Worm (Caenorhabditis elegans) whole organism, young adult: ENCODE data around the gene rho-1.
"Not testable (repeated sequence)": the region's sequence is repeated elsewhere in the genome, so short reads cannot be mapped to it uniquely, and the experiment has no call there.

ENCODE experiments used
- B0019.2 ChIP-seq: fragments of 200-800 bp; sonication (Bioruptor generic); conservative IDR thresholded peaks from 2 replicates; pipeline ENCODE4 v1.3.6; 2022; ENCODE audit warnings: missing genetic modification reagents, missing genetic modification characterization, missing compliant biosample characterization
- B0261.1 ChIP-seq: sonication (generic microtip); optimal IDR thresholded peaks from 2 replicates; lab custom pipeline; 2016; ENCODE audit warnings: mild to moderate bottlenecking, missing genetic modification characterization, moderate library complexity, missing compliant biosample characterization
- B0336.3 ChIP-seq: fragments of 200-800 bp; sonication (Bioruptor generic); IDR thresholded peaks from 2 replicates; pipeline ENCODE4 v1.3.6; 2022; ENCODE audit warnings: missing genetic modification characterization, missing compliant biosample characterization
- C06A6.2 ChIP-seq: fragments of 200-800 bp; sonication (Bioruptor generic); conservative IDR thresholded peaks from 2 replicates; pipeline ENCODE4 v1.3.6; 2022; ENCODE audit warnings: missing genetic modification characterization, missing compliant biosample characterization
- C17E4.6 ChIP-seq: fragments of 200-800 bp; sonication (Bioruptor generic); IDR thresholded peaks from 2 replicates; pipeline ENCODE4 v1.3.6; 2022; ENCODE audit warnings: missing genetic modification reagents, missing genetic modification characterization, missing compliant biosample characterization
- D2030.7 ChIP-seq: fragments of 200-800 bp; sonication (Bioruptor generic); IDR thresholded peaks from 2 replicates; pipeline ENCODE4 v1.3.6; 2022; ENCODE audit warnings: missing genetic modification reagents, missing genetic modification characterization, missing compliant biosample characterization
- F10E7.11 ChIP-seq: sonication (generic microtip); optimal IDR thresholded peaks from 2 replicates; lab custom pipeline; 2017; ENCODE audit warnings: mild to moderate bottlenecking, missing genetic modification characterization, moderate library complexity, missing compliant biosample characterization
- F22D6.2 ChIP-seq: sonication (generic microtip); optimal IDR thresholded peaks from 2 replicates; lab custom pipeline; 2016; ENCODE audit warnings: mild to moderate bottlenecking, missing genetic modification characterization, missing compliant biosample characterization
- F23B12.7 ChIP-seq: sonication (generic microtip); optimal IDR thresholded peaks from 2 replicates; lab custom pipeline; 2017; ENCODE audit warnings: missing genetic modification characterization, mild to moderate bottlenecking, missing compliant biosample characterization, antibody characterized with exemption, moderate library complexity; ENCODE audit not compliant: insufficient read depth
- F49E8.2 ChIP-seq: sonication (generic microtip); optimal IDR thresholded peaks from 3 replicates; lab custom pipeline; 2017; ENCODE audit warnings: missing genetic modification characterization, mild to moderate bottlenecking, missing compliant biosample characterization, antibody characterized with exemption, moderate library complexity; ENCODE audit not compliant: insufficient read depth
- F57A8.1 ChIP-seq: fragments of 200-800 bp; sonication (Bioruptor generic); optimal IDR thresholded peaks from 2 replicates; lab custom pipeline; 2018; ENCODE audit warnings: mild to moderate bottlenecking, missing genetic modification characterization, moderate library complexity, missing compliant biosample characterization
- K11D2.4 ChIP-seq: fragments of 200-800 bp; sonication (Bioruptor generic); IDR thresholded peaks from 2 replicates; pipeline ENCODE4 v1.3.6; 2022; ENCODE audit warnings: missing genetic modification reagents, missing genetic modification characterization, missing compliant biosample characterization
- T26A5.8 ChIP-seq: sonication (generic microtip); optimal IDR thresholded peaks from 2 replicates; lab custom pipeline; 2016; ENCODE audit warnings: missing genetic modification characterization, missing compliant biosample characterization
- Y67H2A.10 ChIP-seq: fragments of 200-800 bp; sonication (Bioruptor generic); conservative IDR thresholded peaks from 2 replicates; pipeline ENCODE4 v1.3.6; 2022; ENCODE audit warnings: missing genetic modification reagents, missing genetic modification characterization, missing compliant biosample characterization
- Y79H2A.3 ChIP-seq: fragments of 200-800 bp; sonication (Bioruptor generic); conservative IDR thresholded peaks from 2 replicates; pipeline ENCODE4 v1.3.6; 2022; ENCODE audit warnings: missing genetic modification reagents, missing genetic modification characterization, missing compliant biosample characterization
- ZK185.1 ChIP-seq: sonication (generic microtip); optimal IDR thresholded peaks from 2 replicates; lab custom pipeline; 2016; ENCODE audit warnings: mild to moderate bottlenecking, missing genetic modification characterization, missing compliant biosample characterization; ENCODE audit not compliant: poor library complexity, severe bottlenecking
- akir-1 ChIP-seq: fragments of 200-800 bp; sonication (Bioruptor generic); optimal IDR thresholded peaks from 2 replicates; lab custom pipeline; 2018; ENCODE audit warnings: mild to moderate bottlenecking, missing genetic modification characterization, moderate library complexity, missing compliant biosample characterization
- attf-5 ChIP-seq: fragments of 200-800 bp; sonication (Bioruptor generic); optimal IDR thresholded peaks from 2 replicates; lab custom pipeline; 2018; ENCODE audit warnings: mild to moderate bottlenecking, missing genetic modification characterization, missing compliant biosample characterization
- attf-6 ChIP-seq: fragments of 200-800 bp; sonication (Bioruptor generic); IDR thresholded peaks from 2 replicates; pipeline ENCODE4 v1.3.6; 2022; ENCODE audit warnings: missing genetic modification reagents, missing genetic modification characterization, missing compliant biosample characterization
- bed-1 ChIP-seq: fragments of 200-800 bp; sonication (Bioruptor generic); IDR thresholded peaks from 2 replicates; pipeline ENCODE4 v1.3.6; 2022; ENCODE audit warnings: missing genetic modification reagents, missing genetic modification characterization, missing compliant biosample characterization
- bed-2 ChIP-seq: fragments of 200-800 bp; sonication (Bioruptor generic); IDR thresholded peaks from 2 replicates; pipeline ENCODE4 v1.3.6; 2022; ENCODE audit warnings: missing genetic modification reagents, missing genetic modification characterization, missing compliant biosample characterization
- cebp-1 ChIP-seq, 2 experiments: fragments of 200-800 bp in 1 of 2; sonication (Bioruptor generic) in 1 of 2; sonication (generic microtip) in 1 of 2; IDR thresholded peaks in 1 of 2; optimal IDR thresholded peaks in 1 of 2; 2 replicates each; pipeline versions ENCODE4 v1.3.6 to Lab custom; 2017 to 2022; ENCODE audit warnings: missing compliant biosample characterization in 2 of 2, missing genetic modification characterization in 2 of 2, mild to moderate bottlenecking in 1 of 2, missing genetic modification reagents in 1 of 2, moderate library complexity in 1 of 2
- ceh-58 ChIP-seq: fragments of 200-800 bp; sonication (Bioruptor generic); IDR thresholded peaks from 2 replicates; pipeline ENCODE4 v1.3.6; 2022; ENCODE audit warnings: missing genetic modification characterization, missing compliant biosample characterization
- ceh-79 ChIP-seq: sonication (generic microtip); optimal IDR thresholded peaks from 2 replicates; lab custom pipeline; 2017; ENCODE audit warnings: mild to moderate bottlenecking, missing genetic modification characterization, missing compliant biosample characterization
- dpl-1 ChIP-seq: fragments of 150-350 bp; optimal IDR thresholded peaks from 2 replicates; lab custom pipeline; 2014; ENCODE audit warnings: missing biosample characterization, missing genetic modification reagents, missing genetic modification characterization
- egl-44 ChIP-seq: fragments of 200-800 bp; sonication (Bioruptor generic); IDR thresholded peaks from 2 replicates; pipeline ENCODE4 v1.3.6; 2022; ENCODE audit warnings: missing genetic modification reagents, missing genetic modification characterization, missing compliant biosample characterization
- ekl-4 ChIP-seq: fragments of 200-800 bp; sonication (Bioruptor generic); IDR thresholded peaks from 2 replicates; pipeline ENCODE4 v1.3.6; 2022; ENCODE audit warnings: missing genetic modification reagents, missing genetic modification characterization, missing compliant biosample characterization
- him-1 ChIP-seq: sonication (generic microtip); optimal IDR thresholded peaks from 2 replicates; lab custom pipeline; 2016; ENCODE audit warnings: missing genotype, missing genetic modification reagents, missing genetic modification characterization, missing compliant biosample characterization
- hmg-1.2 ChIP-seq: fragments of 200-800 bp; sonication (Bioruptor generic); IDR thresholded peaks from 2 replicates; pipeline ENCODE4 v1.3.6; 2022; ENCODE audit warnings: missing genetic modification reagents, missing genetic modification characterization, missing compliant biosample characterization
- lag-1 ChIP-seq: fragments of 200-800 bp; sonication (Bioruptor generic); IDR thresholded peaks from 2 replicates; pipeline ENCODE4 v1.3.6; 2022; ENCODE audit warnings: missing genetic modification reagents, missing genetic modification characterization, missing compliant biosample characterization
- lin-54 ChIP-seq: fragments of 200-800 bp; sonication (Bioruptor generic); optimal IDR thresholded peaks from 2 replicates; lab custom pipeline; 2018; ENCODE audit warnings: mild to moderate bottlenecking, missing genetic modification characterization, missing compliant biosample characterization
- madf-3 ChIP-seq: fragments of 200-800 bp; sonication (Bioruptor generic); IDR thresholded peaks from 2 replicates; pipeline ENCODE4 v1.3.6; 2022; ENCODE audit warnings: missing genetic modification reagents, missing genetic modification characterization, missing compliant biosample characterization
- mel-28 ChIP-seq: sonication (generic microtip); optimal IDR thresholded peaks from 2 replicates; lab custom pipeline; 2016; ENCODE audit warnings: borderline replicate concordance, mild to moderate bottlenecking, missing genetic modification characterization, missing compliant biosample characterization
- nhr-80 ChIP-seq: sonication (generic microtip); optimal IDR thresholded peaks from 2 replicates; lab custom pipeline; 2016; ENCODE audit warnings: missing genetic modification characterization, missing compliant biosample characterization
- rpc-1 ChIP-seq, 2 experiments: fragments of 150-350 bp in 1 of 2; sonication (generic microtip) in 1 of 2; optimal IDR thresholded peaks; 2 replicates each; lab custom pipeline; 2014 to 2018; ENCODE audit warnings: missing biosample characterization in 1 of 2, missing genetic modification characterization in 1 of 2, missing genetic modification reagents in 1 of 2, missing genotype in 1 of 2
- sdz-38 ChIP-seq: sonication (generic microtip); optimal IDR thresholded peaks from 2 replicates; lab custom pipeline; 2016; ENCODE audit warnings: missing genotype, missing genetic modification characterization, missing compliant biosample characterization
- snpc-4 ChIP-seq, 5 experiments: fragments of 150-350 bp in 1 of 5; sonication (generic microtip) in 4 of 5; optimal IDR thresholded peaks; 2 replicates each; lab custom pipeline; 2014 to 2018; ENCODE audit warnings: missing genetic modification characterization in 5 of 5, missing biosample characterization in 3 of 5, antibody characterized with exemption in 2 of 5, mild to moderate bottlenecking in 2 of 5, missing compliant biosample characterization in 2 of 5, missing genotype in 2 of 5, moderate library complexity in 2 of 5, missing genetic modification reagents in 1 of 5
- somi-1 ChIP-seq: fragments of 200-800 bp; sonication (Bioruptor generic); optimal IDR thresholded peaks from 2 replicates; lab custom pipeline; 2018; ENCODE audit warnings: mild to moderate bottlenecking, missing genetic modification characterization, missing compliant biosample characterization
- sptf-2 ChIP-seq: fragments of 200-800 bp; sonication (Bioruptor generic); optimal IDR thresholded peaks from 2 replicates; lab custom pipeline; 2018; ENCODE audit warnings: mild to moderate bottlenecking, missing genetic modification characterization, missing compliant biosample characterization
- tbp1 ChIP-seq: fragments of 200-800 bp; sonication (Bioruptor generic); optimal IDR thresholded peaks from 2 replicates; lab custom pipeline; 2018; ENCODE audit warnings: mild to moderate bottlenecking, missing genetic modification characterization, missing compliant biosample characterization
- tbx-9 ChIP-seq: sonication (generic microtip); optimal IDR thresholded peaks from 2 replicates; lab custom pipeline; 2016; ENCODE audit warnings: borderline replicate concordance, missing genetic modification characterization, inconsistent platforms, missing compliant biosample characterization
- tlf-1 ChIP-seq: fragments of 200-800 bp; sonication (Bioruptor generic); optimal IDR thresholded peaks from 2 replicates; lab custom pipeline; 2018; ENCODE audit warnings: mild to moderate bottlenecking, missing genetic modification characterization, missing compliant biosample characterization

rho-1 gene

ce11 chrIV:16482790-16483189 lies 6.0 kb downstream of the rho-1 start (continued):
- no peak for TF ChIP-seq madf-3
- peak; percentile 3 for TF ChIP-seq lin-54
- TF ChIP-seq egl-44, result 0 out of 2 replicates have a peak, but pooled peaks have one; percentile 34
- peak; percentile 21; the same call in 1 of the 2 replicates for TF ChIP-seq cebp-1 (GFP tag; IDR thresholded peaks at IDR 0.05; lab: Robert Waterston, UW)
- TF ChIP-seq cebp-1 (tag; optimal IDR thresholded peaks at IDR 0.05; lab: Kevin White, UChicago), result peak; percentile 40
- TF ChIP-seq C06A6.2, result no peak
- no peak for TF ChIP-seq T26A5.8 (tag; lab: Kevin White, UChicago)
- no peak for TF ChIP-seq tbx-9 (tag; lab: Kevin White, UChicago)
- no peak for TF ChIP-seq C17E4.6 (GFP tag; lab: Robert Waterston, UW)
- TF ChIP-seq mel-28 (tag; lab: Kevin White, UChicago), result no peak
- TF ChIP-seq B0261.1 (tag; lab: Kevin White, UChicago), result no peak
- no peak for TF ChIP-seq lag-1 (GFP tag; lab: Robert Waterston, UW)
- peak; percentile 4; the same call in 1 of the 2 replicates for TF ChIP-seq ekl-4
- TF ChIP-seq B0019.2 (GFP tag; lab: Robert Waterston, UW), result no peak
- TF ChIP-seq rpc-1 (optimal IDR thresholded peaks at IDR 0.05; lab: Kevin White, UChicago), result no peak
- TF ChIP-seq rpc-1 (tag; optimal IDR thresholded peaks at IDR 0.05; lab: Kevin White, UChicago), result no peak
- peak; percentile 13 for TF ChIP-seq nhr-80 (tag; lab: Kevin White, UChicago)
- TF ChIP-seq attf-5 (GFP tag; lab: Kevin White, UChicago), result no peak
- TF ChIP-seq ceh-79 (tag; lab: Kevin White, UChicago), result no peak
- no peak for TF ChIP-seq ceh-58
- TF ChIP-seq F23B12.7, result no peak
- no peak for TF ChIP-seq F22D6.2 (tag; lab: Kevin White, UChicago)
- peak; percentile 25 for TF ChIP-seq F49E8.2
- TF ChIP-seq Y67H2A.10, result no peak
- no peak for TF ChIP-seq dpl-1 (GFP tag; lab: Kevin White, UChicago)
- no peak for TF ChIP-seq akir-1 (GFP tag; lab: Kevin White, UChicago)
- TF ChIP-seq ZK185.1 (tag; lab: Kevin White, UChicago), result no peak
- TF ChIP-seq F57A8.1 (GFP tag; lab: Kevin White, UChicago), result no peak
- no peak for TF ChIP-seq bed-2 (GFP tag; lab: Robert Waterston, UW)
- TF ChIP-seq sptf-2 (GFP tag; lab: Kevin White, UChicago), result no peak
- no peak for TF ChIP-seq Y79H2A.3 (GFP tag; lab: Robert Waterston, UW)
- no peak for TF ChIP-seq tlf-1 (GFP tag; lab: Kevin White, UChicago)
- no peak for TF ChIP-seq F10E7.11 (tag; lab: Kevin White, UChicago)
- no peak for TF ChIP-seq D2030.7 (GFP tag; lab: Robert Waterston, UW)
- no peak for TF ChIP-seq sdz-38 (tag; lab: Kevin White, UChicago)
- TF ChIP-seq somi-1, result no peak
- peak; percentile 57; the same call in 1 of the 2 replicates for TF ChIP-seq B0336.3
- TF ChIP-seq bed-1 (GFP tag; lab: Robert Waterston, UW), result no peak
- TF ChIP-seq, all 124 proteins: peak for 15

- TF ChIP-seq attf-6 (GFP tag; lab: Robert Waterston, UW), result peak; percentile 91
- TF ChIP-seq him-1 (tag; lab: Kevin White, UChicago), result peak; percentile 12
- peak; percentile 55 for TF ChIP-seq B0261.1 (tag; lab: Kevin White, UChicago)
- not testable (repeated sequence) for TF ChIP-seq snpc-4 (GFP tag; optimal IDR thresholded peaks at IDR 0.05; lab: Kevin White, UChicago); rpc-1 (optimal IDR thresholded peaks at IDR 0.05; lab: Kevin White, UChicago)
- peak in 1 of 4 experiments; percentile 62 for TF ChIP-seq snpc-4 (tag; optimal IDR thresholded peaks at IDR 0.05; lab: Kevin White, UChicago)
- TF ChIP-seq rpc-1 (tag; optimal IDR thresholded peaks at IDR 0.05; lab: Kevin White, UChicago), result peak; percentile 50
- 0 out of 2 replicates have a peak, but pooled peaks have one; percentile 24 for TF ChIP-seq K11D2.4 (GFP tag; lab: Robert Waterston, UW)
- peak; percentile 54 for TF ChIP-seq hmg-1.2 (GFP tag; lab: Robert Waterston, UW)
- peak; percentile 81 for TF ChIP-seq tbp1
Observed at ce11 chrIV:16482143-16482542, 6.7 kb downstream of the rho-1 start.
